Worm (Caenorhabditis elegans) whole organism, L3 larva: ENCODE data around the gene F16F9.1.

Experiments
- R02D3.7 ChIP-seq: fragments of 150-350 bp; optimal IDR thresholded peaks from 2 replicates; lab custom pipeline; 2014; ENCODE audit warnings: missing biosample characterization, missing genetic modification characterization
- ZK546.5 ChIP-seq: sonication (generic microtip); optimal IDR thresholded peaks from 2 replicates; lab custom pipeline; 2017; ENCODE audit warnings: missing biosample characterization, missing genetic modification characterization
- aly-2 ChIP-seq: fragments of 150-350 bp; optimal IDR thresholded peaks from 2 replicates; lab custom pipeline; 2014; ENCODE audit warnings: missing biosample characterization, missing genetic modification characterization
- ama-1 ChIP-seq: fragments of 150-350 bp; optimal IDR thresholded peaks from 2 replicates; lab custom pipeline; 2018
- ceh-16 ChIP-seq: sonication (generic microtip); optimal IDR thresholded peaks from 2 replicates; lab custom pipeline; 2017; ENCODE audit warnings: missing biosample characterization, missing genetic modification characterization
- ceh-28 ChIP-seq: fragments of 150-350 bp; optimal IDR thresholded peaks from 2 replicates; lab custom pipeline; 2014; ENCODE audit warnings: missing biosample characterization, missing genetic modification reagents, missing genetic modification characterization
- ceh-82 ChIP-seq: fragments of 150-350 bp; optimal IDR thresholded peaks from 2 replicates; lab custom pipeline; 2014; ENCODE audit warnings: missing biosample characterization, missing genetic modification characterization
- ceh-9 ChIP-seq: sonication (generic microtip); optimal IDR thresholded peaks from 2 replicates; lab custom pipeline; 2018; ENCODE audit warnings: missing biosample characterization, missing genetic modification characterization
- daf-12 ChIP-seq: fragments of 150-350 bp; optimal IDR thresholded peaks from 2 replicates; lab custom pipeline; 2014; ENCODE audit warnings: missing biosample characterization, missing genetic modification reagents, missing genetic modification characterization
- egl-27 ChIP-seq: sonication (generic microtip); optimal IDR thresholded peaks from 4 replicates; lab custom pipeline; 2017; ENCODE audit warnings: missing biosample characterization, missing genetic modification reagents, missing genetic modification characterization
- egl-5 ChIP-seq: fragments of 150-350 bp; optimal IDR thresholded peaks from 2 replicates; lab custom pipeline; 2017; ENCODE audit warnings: missing biosample characterization, missing genetic modification reagents, missing genetic modification characterization, inconsistent platforms
- elt-1 ChIP-seq: fragments of 150-350 bp; optimal IDR thresholded peaks from 2 replicates; lab custom pipeline; 2014; ENCODE audit warnings: missing biosample characterization, missing genetic modification characterization
- elt-2 ChIP-seq: sonication (generic microtip); optimal IDR thresholded peaks from 2 replicates; lab custom pipeline; 2016; ENCODE audit warnings: missing genetic modification reagents, mild to moderate bottlenecking, missing genetic modification characterization, missing compliant biosample characterization
- elt-3 ChIP-seq, 3 experiments: fragments of 150-350 bp in 1 of 3; sonication (generic microtip) in 2 of 3; optimal IDR thresholded peaks; 2 replicates in 2 of 3; 4 replicates in 1 of 3; lab custom pipeline; 2014 to 2017; ENCODE audit warnings: missing biosample characterization in 3 of 3, missing genetic modification characterization in 3 of 3
- eor-1 ChIP-seq, 2 experiments: fragments of 150-350 bp; optimal IDR thresholded peaks; 2 replicates each; lab custom pipeline; 2014 to 2018; ENCODE audit warnings: missing biosample characterization in 2 of 2, missing genetic modification characterization in 2 of 2
- fkh-10 ChIP-seq: sonication (generic microtip); optimal IDR thresholded peaks from 2 replicates; lab custom pipeline; 2017; ENCODE audit warnings: missing biosample characterization, missing genetic modification reagents, missing genetic modification characterization
- fkh-2 ChIP-seq: fragments of 150-350 bp; optimal IDR thresholded peaks from 2 replicates; lab custom pipeline; 2014; ENCODE audit warnings: missing biosample characterization, missing genetic modification reagents, missing genetic modification characterization
- fos-1 ChIP-seq: fragments of 150-350 bp; optimal IDR thresholded peaks from 2 replicates; lab custom pipeline; 2014; ENCODE audit warnings: missing biosample characterization, missing genetic modification characterization
- hmg-11 ChIP-seq: sonication (generic microtip); optimal IDR thresholded peaks from 2 replicates; lab custom pipeline; 2016; ENCODE audit warnings: missing genetic modification characterization, missing compliant biosample characterization
- jun-1 ChIP-seq: fragments of 150-350 bp; optimal IDR thresholded peaks from 2 replicates; lab custom pipeline; 2014; ENCODE audit warnings: missing biosample characterization, missing genetic modification reagents, missing genetic modification characterization
- lin-15B ChIP-seq: fragments of 150-350 bp; optimal IDR thresholded peaks from 2 replicates; lab custom pipeline; 2014; ENCODE audit warnings: missing biosample characterization, missing genetic modification characterization
- lin-39 ChIP-seq: fragments of 150-350 bp; optimal IDR thresholded peaks from 2 replicates; lab custom pipeline; 2018; ENCODE audit warnings: missing biosample characterization, missing genetic modification reagents, missing genetic modification characterization
- lsy-12 ChIP-seq: sonication (generic microtip); optimal IDR thresholded peaks from 2 replicates; lab custom pipeline; 2016; ENCODE audit warnings: mild to moderate bottlenecking, missing genetic modification characterization, missing compliant biosample characterization
- mdl-1 ChIP-seq: fragments of 150-350 bp; optimal IDR thresholded peaks from 2 replicates; lab custom pipeline; 2014; ENCODE audit warnings: missing biosample characterization, missing genetic modification characterization
- mml-1 ChIP-seq: fragments of 150-350 bp; sonication (generic microtip); optimal IDR thresholded peaks from 3 replicates; lab custom pipeline; 2014; ENCODE audit warnings: missing biosample characterization, missing genetic modification characterization
- nfya-1 ChIP-seq: sonication (generic microtip); optimal IDR thresholded peaks from 2 replicates; lab custom pipeline; 2017; ENCODE audit warnings: missing genetic modification characterization, mild to moderate bottlenecking, missing compliant biosample characterization, antibody characterized with exemption, moderate library complexity; ENCODE audit not compliant: insufficient read depth
- nhr-11 ChIP-seq: fragments of 150-350 bp; optimal IDR thresholded peaks from 2 replicates; lab custom pipeline; 2014; ENCODE audit warnings: missing biosample characterization, missing genetic modification characterization
- nhr-12 ChIP-seq: fragments of 150-350 bp; optimal IDR thresholded peaks from 2 replicates; lab custom pipeline; 2014; ENCODE audit warnings: missing biosample characterization, missing genetic modification characterization
- nhr-23 ChIP-seq: fragments of 150-350 bp; optimal IDR thresholded peaks from 2 replicates; lab custom pipeline; 2014; ENCODE audit warnings: missing biosample characterization, missing genetic modification reagents, missing genetic modification characterization
- nhr-237 ChIP-seq: fragments of 150-350 bp; optimal IDR thresholded peaks from 2 replicates; lab custom pipeline; 2014; ENCODE audit warnings: missing biosample characterization, missing genetic modification characterization
- nhr-25 ChIP-seq: sonication (generic microtip); optimal IDR thresholded peaks from 2 replicates; lab custom pipeline; 2017; ENCODE audit warnings: missing biosample characterization, missing genetic modification characterization
- nhr-28 ChIP-seq: fragments of 150-350 bp; optimal IDR thresholded peaks from 2 replicates; lab custom pipeline; 2014; ENCODE audit warnings: missing biosample characterization, missing genetic modification characterization
- nhr-43 ChIP-seq: sonication (generic microtip); optimal IDR thresholded peaks from 2 replicates; lab custom pipeline; 2016; ENCODE audit warnings: mild to moderate bottlenecking, missing genetic modification characterization, missing compliant biosample characterization; ENCODE audit not compliant: poor library complexity, severe bottlenecking
- nhr-67 ChIP-seq: fragments of 150-350 bp; optimal IDR thresholded peaks from 2 replicates; lab custom pipeline; 2014; ENCODE audit warnings: missing biosample characterization, missing genetic modification characterization
- nhr-76 ChIP-seq: fragments of 150-350 bp; sonication (generic microtip); optimal IDR thresholded peaks from 5 replicates; lab custom pipeline; 2014; ENCODE audit warnings: missing biosample characterization, missing genetic modification characterization
- nhr-77 ChIP-seq: fragments of 150-350 bp; optimal IDR thresholded peaks from 2 replicates; lab custom pipeline; 2014; ENCODE audit warnings: missing biosample characterization, missing genetic modification characterization
- pha-4 ChIP-seq: fragments of 150-350 bp; optimal IDR thresholded peaks from 2 replicates; lab custom pipeline; 2014; ENCODE audit warnings: missing biosample characterization, missing genetic modification reagents, missing genetic modification characterization
- pqm-1 ChIP-seq: fragments of 150-350 bp; optimal IDR thresholded peaks from 2 replicates; lab custom pipeline; 2017; ENCODE audit warnings: missing biosample characterization, missing genetic modification characterization, inconsistent platforms
- sea-2 ChIP-seq: fragments of 150-350 bp; sonication (generic microtip); optimal IDR thresholded peaks from 4 replicates; lab custom pipeline; 2014; ENCODE audit warnings: missing biosample characterization, missing genetic modification reagents, missing genetic modification characterization
- skn-1 ChIP-seq: fragments of 150-350 bp; optimal IDR thresholded peaks from 2 replicates; lab custom pipeline; 2014; ENCODE audit warnings: missing biosample characterization, missing genetic modification characterization
- snpc-4 ChIP-seq: fragments of 150-350 bp; optimal IDR thresholded peaks from 2 replicates; lab custom pipeline; 2014; ENCODE audit warnings: missing biosample characterization, missing genetic modification characterization
- tbx-2 ChIP-seq: sonication (generic microtip); optimal IDR thresholded peaks from 2 replicates; lab custom pipeline; 2016; ENCODE audit warnings: mild to moderate bottlenecking, missing genetic modification characterization, missing compliant biosample characterization
- unc-39 ChIP-seq: sonication (generic microtip); optimal IDR thresholded peaks from 4 replicates; lab custom pipeline; 2017; ENCODE audit warnings: missing biosample characterization, missing genetic modification characterization
- unc-62 ChIP-seq: fragments of 150-350 bp; sonication (generic microtip); optimal IDR thresholded peaks from 4 replicates; lab custom pipeline; 2014; ENCODE audit warnings: missing biosample characterization, missing genetic modification reagents, missing genetic modification characterization
- zag-1 ChIP-seq: fragments of 150-350 bp; optimal IDR thresholded peaks from 2 replicates; lab custom pipeline; 2014; ENCODE audit warnings: missing biosample characterization, missing genetic modification characterization
- ztf-11 ChIP-seq: fragments of 150-350 bp; optimal IDR thresholded peaks from 2 replicates; lab custom pipeline; 2014; ENCODE audit warnings: missing biosample characterization, missing genetic modification characterization
- ztf-4 ChIP-seq: fragments of 150-350 bp; optimal IDR thresholded peaks from 2 replicates; lab custom pipeline; 2014; ENCODE audit warnings: missing biosample characterization, missing genetic modification characterization

F16F9.1 gene

ce11 chrX:8470126-8470772 is 24.0 kb downstream of the F16F9.1 start, which contains the start of gene mec-10:
mec-10 (minus strand) TSS chrX:8470314.
- TF ChIP-seq elt-2 (tag; lab: Kevin White, UChicago) (peak; percentile 91), ceh-82 (tag; lab: Kevin White, UChicago) (no peak), ztf-11 (tag; lab: Kevin White, UChicago) (no peak), egl-5 (tag; lab: Kevin White, UChicago) (no peak), skn-1 (no peak), hmg-11 (no peak), pqm-1 (tag; lab: Kevin White, UChicago) (peak; percentile 97), nhr-76 (tag; lab: Kevin White, UChicago) (no peak), pha-4 (tag; lab: Kevin White, UChicago) (peak; percentile 35), ceh-16 (tag; lab: Kevin White, UChicago) (no peak), elt-3 (tag; optimal IDR thresholded peaks at IDR 0.05; lab: Kevin White, UChicago) (no peak)

ce11 chrX:8473468-8473867 is 27.3 kb downstream of the F16F9.1 start:
- TF ChIP-seq zag-1 (tag; lab: Kevin White, UChicago) (no peak), snpc-4 (tag; lab: Kevin White, UChicago) (no peak), pqm-1 (tag; lab: Kevin White, UChicago) (peak; percentile 98), mml-1 (tag; lab: Kevin White, UChicago) (no peak), elt-2 (tag; lab: Kevin White, UChicago) (peak; percentile 99), mdl-1 (no peak), nhr-76 (tag; lab: Kevin White, UChicago) (no peak), nhr-28 (tag; lab: Kevin White, UChicago) (no peak), tbx-2 (tag; lab: Kevin White, UChicago) (no peak), elt-3 (tag; optimal IDR thresholded peaks at IDR 0.05; lab: Kevin White, UChicago) (no peak), R02D3.7 (tag; lab: Kevin White, UChicago) (no peak), nfya-1 (tag; lab: Kevin White, UChicago) (no peak), aly-2 (no peak), unc-62 (GFP tag; lab: Kevin White, UChicago) (no peak), fkh-10 (no peak), ztf-4 (tag; lab: Kevin White, UChicago) (no peak), daf-12 (no peak), skn-1 (peak; percentile 11), nhr-67 (no peak), nhr-25 (tag; lab: Kevin White, UChicago) (no peak), nhr-237 (tag; lab: Kevin White, UChicago) (no peak), lsy-12 (tag; lab: Kevin White, UChicago) (no peak), nhr-11 (tag; lab: Kevin White, UChicago) (no peak), hmg-11 (no peak), fkh-2 (tag; lab: Kevin White, UChicago) (no peak), fos-1 (no peak), ztf-11 (tag; lab: Kevin White, UChicago) (no peak), sea-2 (no peak), nhr-12 (tag; lab: Kevin White, UChicago) (no peak), elt-1 (tag; lab: Kevin White, UChicago) (no peak), egl-5 (tag; lab: Kevin White, UChicago) (no peak), ama-1 (peak; percentile 55), ceh-9 (no peak), unc-39 (tag; lab: Kevin White, UChicago) (no peak), eor-1 (tag; optimal IDR thresholded peaks at IDR 0.05; lab: Kevin White, UChicago) (no peak), ZK546.5 (no peak), nhr-23 (tag; lab: Kevin White, UChicago) (no peak), nhr-77 (peak; percentile 68), lin-15B (no peak), lin-39 (tag; lab: Kevin White, UChicago) (no peak), ceh-28 (tag; lab: Kevin White, UChicago) (peak; percentile 56), pha-4 (tag; lab: Kevin White, UChicago) (peak; percentile 59), nhr-43 (no peak), ceh-82 (tag; lab: Kevin White, UChicago) (no peak), egl-27 (tag; lab: Kevin White, UChicago) (no peak), jun-1 (tag; lab: Kevin White, UChicago) (peak; percentile 77), ceh-16 (tag; lab: Kevin White, UChicago) (no peak)
- TF ChIP-seq, all 47 proteins: peak for 8
